Fruit fly (Drosophila melanogaster) ovary, adult (tissue): ENCODE data around the gene Cdc6.
A peak's percentile ranks its signal among the peaks of the same experiment; 100 is the strongest.

ENCODE experiments used
- CG17801 ChIP-seq: fragments of 200-800 bp; optimal IDR thresholded peaks from 2 replicates; lab custom pipeline; 2019; ENCODE audit warnings: missing biosample characterization, mild to moderate bottlenecking, missing genetic modification characterization, moderate library complexity; ENCODE audit not compliant: partially characterized antibody

Gene Cdc6

DNA sequence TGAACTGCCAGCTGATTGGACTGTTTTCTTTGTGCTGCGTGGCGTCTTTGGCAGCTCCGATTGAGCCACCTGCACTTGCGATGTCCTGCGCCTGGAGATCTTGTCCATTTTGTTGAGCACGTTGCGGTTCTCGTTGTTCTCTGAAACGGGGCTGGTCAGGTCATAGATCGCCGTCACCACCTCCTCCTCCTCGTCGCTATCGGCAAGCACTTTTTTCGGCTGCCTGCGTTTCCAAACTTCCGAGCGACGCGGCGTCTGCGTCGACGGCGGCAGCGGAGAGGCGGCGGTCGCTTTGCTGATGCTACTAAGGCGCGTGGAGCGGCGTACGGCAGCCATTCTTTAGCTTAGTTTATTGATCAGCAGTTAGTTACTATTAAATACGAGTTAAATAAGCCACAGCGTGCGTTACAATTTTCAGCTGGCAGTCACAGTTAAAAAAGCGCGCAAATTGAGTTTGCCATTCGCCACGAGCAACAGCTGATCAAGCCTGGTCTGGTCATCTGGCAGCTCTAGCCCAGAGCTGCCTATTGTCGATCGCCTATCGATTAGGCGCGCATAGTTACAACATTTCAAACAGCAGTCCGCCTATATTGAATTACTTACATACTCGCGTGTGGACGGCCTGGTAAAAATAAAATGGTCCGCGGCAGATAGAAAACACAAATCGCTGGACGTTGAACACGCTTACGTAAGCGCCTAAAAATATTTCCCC lies at the start of gene Cdc6:
Gene Cdc6, minus strand, starts transcription at position 456 of the 712 bp plus-strand sequence.
- no peak for TF ChIP-seq CG17801 (GFP tag; lab: Kevin White, UChicago)

DNA sequence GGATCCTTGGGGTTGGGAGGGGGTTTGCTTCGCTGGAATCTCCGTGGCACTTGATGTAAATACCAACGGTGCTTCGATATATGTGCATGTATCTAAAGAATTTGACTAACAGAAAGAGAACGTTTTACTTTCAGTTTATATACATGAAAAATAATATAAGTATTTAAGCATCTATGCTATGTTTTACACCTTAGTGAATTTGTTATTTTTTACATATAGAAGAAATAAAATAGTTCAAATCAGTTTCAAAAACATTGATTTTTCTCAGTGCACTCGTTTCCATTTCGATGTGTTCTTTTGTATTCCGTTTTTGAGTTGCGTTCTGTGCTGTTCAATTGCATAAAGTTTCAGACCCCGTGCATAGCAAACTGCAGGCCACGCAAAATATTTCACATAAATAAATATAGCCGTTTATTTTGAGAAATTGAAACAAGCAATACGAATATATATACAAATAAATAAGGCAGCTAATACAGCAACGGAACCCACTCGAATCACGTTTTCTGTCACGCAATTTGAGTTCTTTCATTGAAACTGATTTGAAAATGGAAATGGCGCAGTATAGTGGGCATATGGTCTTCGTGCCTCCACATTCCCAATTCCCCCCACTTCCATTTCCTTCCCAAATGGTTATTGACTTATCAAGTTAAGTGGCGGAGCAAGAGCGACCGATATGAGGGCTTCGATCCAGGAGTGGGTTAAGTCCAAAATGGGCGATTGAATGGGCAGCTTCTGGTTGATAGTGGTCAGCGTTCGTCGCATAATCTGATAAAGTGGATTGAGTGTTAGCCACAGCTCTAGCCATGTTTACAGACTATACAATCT lies 48.9 kb upstream of the Cdc6 start:
- TF ChIP-seq CG17801 (GFP tag; lab: Kevin White, UChicago) = peak; percentile 43

DNA sequence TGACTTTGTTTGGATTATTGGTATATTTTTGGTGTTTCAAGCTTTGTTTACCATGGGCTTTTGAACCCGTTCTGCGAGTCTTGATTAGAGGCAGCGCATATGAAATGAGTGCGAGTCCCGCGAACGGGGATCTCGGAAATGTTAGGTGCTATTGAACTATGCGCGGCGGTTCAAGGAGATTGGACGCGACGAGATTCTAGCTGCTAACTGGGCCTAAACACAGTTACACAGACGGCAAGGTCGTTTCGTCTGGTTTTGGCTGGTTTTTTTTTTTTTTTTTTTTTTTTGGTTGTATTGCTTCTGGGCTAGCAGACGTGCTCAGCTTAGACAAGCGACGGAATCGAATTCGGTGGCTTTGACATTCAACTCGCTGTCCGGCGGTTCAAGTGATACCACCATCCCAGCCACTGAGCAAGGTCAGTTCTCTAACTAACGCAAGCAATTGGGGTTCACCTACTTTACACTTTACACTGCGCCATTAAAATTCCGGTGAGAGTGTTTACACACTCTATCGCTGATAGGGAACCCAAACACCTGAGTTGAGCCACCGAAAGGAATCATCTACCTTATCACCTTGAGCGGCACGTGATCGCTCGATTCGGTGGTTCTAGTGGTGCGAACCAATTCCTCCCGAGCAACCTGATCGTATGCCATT lies 48.2 kb upstream of the Cdc6 start:
- no peak for TF ChIP-seq CG17801 (GFP tag; lab: Kevin White, UChicago)

DNA sequence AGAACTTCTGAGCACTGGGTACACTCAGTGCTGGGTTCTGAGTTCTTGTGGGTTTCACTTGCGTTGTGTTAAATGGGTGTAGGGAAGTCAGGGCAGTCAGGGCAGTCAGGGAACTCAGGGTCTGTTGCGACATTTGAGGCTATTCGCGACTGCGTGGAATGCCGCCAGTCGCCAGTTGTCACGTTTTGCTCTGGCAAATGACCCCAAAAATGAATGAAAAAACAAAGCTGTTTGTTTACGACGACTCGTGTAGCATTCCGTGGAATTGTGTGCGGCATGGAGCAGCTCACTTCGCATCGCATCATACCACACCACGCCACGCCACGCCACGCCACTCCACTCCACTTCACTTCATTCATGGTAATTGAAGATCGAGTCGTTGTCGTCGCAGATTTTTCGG lies 47.4 kb upstream of the Cdc6 start:
- no peak for TF ChIP-seq CG17801 (GFP tag; lab: Kevin White, UChicago)

DNA sequence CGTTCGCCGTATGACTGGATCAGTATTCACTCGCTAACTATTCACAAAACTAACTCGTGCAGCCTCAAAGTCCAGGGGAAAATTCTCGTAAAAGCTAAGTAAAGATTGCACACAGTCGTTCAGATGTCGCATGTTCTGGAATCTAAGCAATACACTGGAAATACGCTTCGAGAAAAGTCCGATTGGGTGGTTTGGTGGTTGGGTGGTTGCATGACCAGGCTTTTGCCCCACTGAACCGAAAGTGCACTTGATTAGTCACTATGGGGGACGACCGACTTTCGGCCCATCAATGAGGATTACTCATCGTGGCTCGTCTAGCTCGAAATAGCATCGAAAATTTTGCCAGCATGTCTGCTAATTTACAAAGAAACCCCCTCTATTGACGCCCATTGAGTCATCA lies 46.5 kb upstream of the Cdc6 start:
- no peak for TF ChIP-seq CG17801 (GFP tag; lab: Kevin White, UChicago)

DNA sequence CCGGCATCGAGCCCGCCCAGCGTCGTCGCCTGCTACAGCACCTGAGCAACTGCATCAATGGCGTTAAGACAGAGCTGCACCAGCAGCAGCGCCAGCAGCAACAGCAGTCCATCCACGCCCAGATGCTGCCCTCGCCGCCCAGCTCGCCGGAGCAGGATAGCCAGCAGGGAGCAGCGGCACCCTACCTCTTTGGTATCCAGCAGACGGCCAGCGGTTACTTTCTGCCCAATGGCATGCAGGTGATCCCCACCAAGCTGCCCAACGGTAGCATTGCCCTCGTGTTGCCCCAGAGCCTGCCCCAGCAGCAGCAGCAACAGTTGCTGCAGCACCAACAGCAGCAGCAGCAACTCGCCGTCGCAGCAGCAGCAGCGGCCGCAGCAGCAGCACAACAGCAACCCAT lies 43.9 kb upstream of the Cdc6 start:
- TF ChIP-seq CG17801 (GFP tag; lab: Kevin White, UChicago) = no peak

DNA sequence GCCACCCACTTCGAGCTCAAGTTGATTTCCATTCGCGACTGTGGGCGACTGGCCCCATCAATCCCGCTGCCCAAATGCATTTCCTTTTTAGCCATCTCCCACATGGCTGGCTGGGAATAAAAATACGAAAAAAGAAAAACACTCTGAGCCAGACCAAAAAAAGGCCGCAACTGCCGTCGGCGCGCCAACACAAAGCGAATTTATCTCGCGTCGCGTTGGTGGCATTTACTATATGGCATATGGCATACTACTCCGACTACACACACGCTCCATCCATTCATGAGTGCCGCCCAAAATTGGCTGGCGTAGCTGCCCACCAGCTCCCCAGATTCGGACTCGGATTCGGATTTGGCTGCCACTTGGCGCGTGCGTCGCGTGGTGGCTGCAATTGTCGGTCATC lies 42.6 kb upstream of the Cdc6 start:
- no peak for TF ChIP-seq CG17801 (GFP tag; lab: Kevin White, UChicago)

DNA sequence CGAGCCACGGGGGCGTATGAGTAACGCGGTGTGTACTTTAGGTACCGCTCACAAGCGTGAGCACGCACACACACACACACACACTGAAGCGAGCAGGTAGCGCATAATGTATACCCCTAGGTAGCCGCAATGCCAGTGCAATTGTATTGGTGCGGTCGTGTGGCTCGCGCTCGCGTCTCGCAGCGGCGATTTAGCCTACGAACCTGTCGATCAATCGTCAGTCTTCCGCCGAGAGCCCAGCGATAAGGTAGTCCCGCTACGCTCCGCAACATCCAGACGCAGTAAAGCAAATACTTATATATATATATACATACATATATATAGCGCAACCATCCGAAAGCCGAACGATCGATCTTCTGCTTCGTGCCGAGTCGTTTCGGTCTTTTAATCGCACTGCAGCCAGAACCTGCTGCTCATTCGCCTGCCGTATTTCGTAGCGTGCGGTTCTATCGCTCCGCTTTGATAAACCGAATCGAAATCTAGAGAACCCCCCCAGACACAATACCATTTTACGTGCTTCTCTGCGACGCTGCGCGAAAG lies 41.7 kb upstream of the Cdc6 start, which contains the start of gene hry:
Gene hry, plus strand, starts transcription at position 215 of the 540 bp plus-strand sequence.
- peak; percentile 88 for TF ChIP-seq CG17801 (GFP tag; lab: Kevin White, UChicago)

DNA sequence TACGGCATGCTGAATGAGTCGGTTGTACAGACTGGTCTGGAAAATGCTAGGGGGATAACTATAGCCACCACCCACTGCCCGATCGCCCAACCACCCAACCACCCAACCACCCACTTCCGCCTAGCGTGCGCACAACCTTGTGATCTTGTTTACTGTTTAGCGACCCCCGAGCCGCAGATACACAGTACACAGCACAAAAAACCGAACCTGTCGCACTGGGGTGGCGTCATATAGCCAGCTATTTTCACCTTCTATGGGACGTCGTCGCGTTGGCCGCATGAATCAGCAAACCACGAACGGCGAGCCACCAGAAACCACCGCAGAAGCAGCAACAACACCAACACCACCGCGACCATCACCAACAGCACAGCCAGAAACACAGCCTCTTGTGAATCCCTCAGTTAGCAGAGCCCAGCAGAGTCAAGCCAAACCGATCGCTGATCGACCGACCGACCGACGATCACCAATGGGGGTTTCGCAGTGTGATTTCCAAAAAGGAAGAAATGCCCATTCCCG lies 41.2 kb upstream of the Cdc6 start:
- TF ChIP-seq CG17801 (GFP tag; lab: Kevin White, UChicago) = no peak

DNA sequence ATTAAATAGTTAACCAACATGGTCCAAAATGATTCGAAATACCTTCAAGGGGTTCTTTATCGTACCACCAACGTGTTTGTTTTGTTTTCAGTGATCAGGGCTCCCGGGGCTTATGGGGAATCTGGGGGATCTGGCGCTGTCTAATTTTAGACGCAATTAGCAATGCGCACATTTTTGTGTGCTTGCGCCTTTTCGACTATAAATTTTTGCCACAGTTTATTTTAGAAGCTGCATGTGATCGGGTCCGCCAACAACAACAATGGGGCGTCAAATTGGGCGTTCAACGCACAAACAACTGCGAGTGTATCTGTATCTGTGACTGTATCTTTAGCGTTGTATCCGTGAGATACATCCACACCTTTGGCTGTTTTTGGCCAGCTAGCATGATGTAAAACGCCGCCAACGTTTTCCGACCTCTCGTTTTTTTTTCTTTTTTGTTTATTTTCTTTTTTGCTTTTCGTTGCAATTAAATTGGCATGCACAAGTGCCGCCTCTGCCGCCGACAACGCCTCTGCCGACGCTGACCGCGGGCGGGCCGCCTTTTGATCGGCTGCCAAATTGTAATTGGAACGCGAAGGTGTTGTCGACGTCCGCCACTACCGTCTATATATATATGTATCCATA lies 39.6 kb upstream of the Cdc6 start:
- TF ChIP-seq CG17801 (GFP tag; lab: Kevin White, UChicago) = no peak

DNA sequence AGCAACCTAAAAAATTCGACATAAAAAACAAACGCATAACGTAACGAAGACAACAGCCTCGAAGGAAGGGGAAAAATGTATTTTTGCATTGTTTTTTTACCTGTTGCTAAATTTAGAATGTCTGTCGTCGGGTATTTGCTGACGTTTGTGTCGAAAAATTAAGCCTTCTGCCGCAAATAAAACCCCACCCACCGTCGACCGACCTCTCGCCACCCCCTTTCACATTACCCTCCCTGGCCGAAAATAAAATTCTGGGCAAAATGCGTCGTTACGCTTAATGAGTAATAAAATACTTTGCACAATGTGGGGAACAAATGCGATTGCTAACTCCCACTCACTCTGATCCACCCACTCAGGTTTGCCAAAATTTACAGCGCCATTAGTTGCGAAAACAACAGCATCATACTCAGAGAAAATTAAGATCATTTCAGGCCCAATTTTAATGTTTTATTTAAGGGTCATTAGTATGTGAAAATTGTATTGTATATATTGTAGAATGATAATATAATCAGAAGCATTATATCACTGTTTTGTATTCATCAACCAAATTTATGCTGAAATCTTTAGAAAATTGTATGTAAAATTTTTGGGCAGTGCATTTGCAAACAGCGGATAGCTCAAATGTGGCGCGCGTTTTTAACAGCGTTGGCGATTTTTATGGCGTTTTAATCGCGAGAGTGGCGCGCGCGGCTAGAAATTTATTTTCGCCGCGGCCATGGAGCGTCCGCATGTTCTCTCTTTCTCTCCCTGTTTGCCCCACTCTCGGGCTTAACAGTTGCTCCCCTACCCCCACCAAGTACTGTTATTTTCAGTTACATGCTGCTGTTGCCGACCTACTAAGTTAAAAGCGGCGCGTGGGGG lies 38.6 kb upstream of the Cdc6 start:
- TF ChIP-seq CG17801 (GFP tag; lab: Kevin White, UChicago) = no peak

DNA sequence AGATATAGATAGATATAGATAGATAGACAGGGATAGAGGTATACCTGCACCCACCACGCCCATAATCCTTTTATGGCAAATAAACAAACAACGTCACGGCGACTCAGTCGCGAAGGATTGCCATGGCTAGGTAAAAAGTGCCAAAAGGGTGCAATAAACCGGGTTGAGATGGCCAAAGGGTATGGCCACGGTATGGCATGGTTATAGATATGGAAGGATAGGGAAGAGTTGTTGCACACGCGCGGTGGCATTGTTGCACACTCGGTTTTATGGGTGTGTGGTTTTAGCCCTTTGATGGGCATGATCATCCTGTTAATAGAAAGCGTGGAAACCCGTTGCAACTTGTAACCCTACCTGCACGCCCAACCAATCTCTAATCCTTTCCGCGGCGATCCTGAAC lies 37.1 kb upstream of the Cdc6 start:
- no peak for TF ChIP-seq CG17801 (GFP tag; lab: Kevin White, UChicago)

DNA sequence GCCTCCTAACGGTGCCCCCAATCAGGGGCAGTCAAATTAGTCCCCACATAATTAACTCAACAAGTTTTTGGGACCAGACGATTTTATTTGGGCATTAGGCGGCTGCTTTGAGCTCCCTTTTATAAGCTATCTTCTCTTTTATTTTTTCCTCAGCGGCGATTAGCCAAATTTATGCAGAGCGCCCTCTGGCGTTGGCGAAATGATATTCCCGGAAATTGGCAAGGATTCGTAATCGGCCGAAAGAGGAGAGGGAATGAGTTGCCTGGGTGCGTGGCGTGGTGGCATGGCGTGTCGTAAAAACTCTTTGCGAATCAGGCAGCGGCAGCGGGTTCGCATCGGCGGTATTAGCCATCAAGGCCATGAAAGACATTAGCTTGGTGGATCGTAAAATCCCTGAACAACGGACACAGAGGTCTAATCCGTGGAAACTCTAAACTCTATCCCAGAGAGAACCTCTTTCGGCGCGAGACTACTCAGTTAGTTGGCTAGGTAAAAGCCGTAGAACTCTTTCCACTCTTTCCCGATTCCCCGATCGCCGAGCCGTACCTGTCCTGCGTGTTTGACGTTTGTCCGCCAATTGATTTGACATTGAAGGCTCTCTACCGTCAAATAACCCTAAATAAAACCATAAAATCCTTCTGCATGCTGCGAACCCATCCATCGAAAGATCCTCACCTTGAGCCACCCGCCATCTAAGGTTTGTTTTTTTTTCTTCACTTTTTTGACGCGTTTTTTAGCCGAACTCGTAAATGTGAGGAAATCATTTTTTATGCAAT lies 36.2 kb upstream of the Cdc6 start:
- no peak for TF ChIP-seq CG17801 (GFP tag; lab: Kevin White, UChicago)
